Fruit fly (Drosophila melanogaster): ENCODE data around the gene Rbp9.

The Rbp9 gene

DNA sequence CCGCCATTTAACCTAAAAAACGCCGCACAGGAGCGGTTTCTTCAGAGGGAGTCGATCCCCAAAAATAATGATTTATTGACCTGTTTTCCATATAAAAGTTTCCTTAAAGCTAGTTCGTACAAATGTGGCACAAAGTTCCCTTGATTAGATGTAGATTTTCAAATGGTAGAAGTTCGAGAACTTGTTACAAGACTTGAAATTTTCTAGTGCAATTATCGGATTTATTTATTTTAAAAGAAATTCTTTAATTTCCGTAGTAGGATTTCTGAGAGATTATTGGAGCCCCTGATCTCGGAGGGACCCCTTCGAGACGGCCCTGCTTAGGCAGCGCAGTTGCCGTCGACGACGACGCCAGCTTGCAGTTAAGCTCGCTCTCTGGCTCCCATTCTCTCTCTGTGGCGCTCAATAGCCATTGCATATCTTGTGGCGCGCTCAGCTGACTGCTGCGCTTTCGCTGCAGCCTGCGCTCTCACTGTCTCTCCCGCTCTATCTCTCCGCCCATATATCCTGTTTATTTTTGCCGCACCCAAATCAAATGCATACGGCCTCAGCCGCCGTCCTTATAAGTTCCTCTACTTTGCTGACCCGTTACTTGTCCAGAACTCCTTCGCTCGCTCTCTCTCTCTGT is 3.1 kb downstream of the Rbp9 start (continued):
- TF ChIP-seq Sox102F (GFP tag; optimal IDR thresholded peaks at IDR 0.05) (peak; percentile 67), nerfin-1 (tag; optimal IDR thresholded peaks at IDR 0.05) (peak; percentile 42), sisA (GFP tag; IDR thresholded peaks at IDR 0.05) (peak; percentile 67), corto (GFP tag; optimal IDR thresholded peaks at IDR 0.05) (no peak), chif (GFP tag; optimal IDR thresholded peaks at IDR 0.05) (peak in 1 of 2 experiments; percentile 47), CG18262 (tag; optimal IDR thresholded peaks at IDR 0.05) (peak; percentile 78), CG11695 (GFP tag; IDR thresholded peaks at IDR 0.05) (no peak), Abd-B (GFP tag; optimal IDR thresholded peaks at IDR 0.05) (peak; percentile 80), CG10267 (tag; optimal IDR thresholded peaks at IDR 0.05) (peak; percentile 47), CG32767 (GFP tag; IDR thresholded peaks at IDR 0.05) (no peak), gem (tag; optimal IDR thresholded peaks at IDR 0.05) (peak; percentile 69), D (optimal IDR thresholded peaks at IDR 0.05) (no peak), D (GFP tag; optimal IDR thresholded peaks at IDR 0.05) (peak; percentile 71), tgo (GFP tag; IDR thresholded peaks at IDR 0.05) (0 out of 3 replicates have a peak, but pooled peaks have one; percentile 36), ATbp (GFP tag; optimal IDR thresholded peaks at IDR 0.05) (peak; percentile 64), CG2712 (tag; optimal IDR thresholded peaks at IDR 0.05) (peak; percentile 70), pnt (GFP tag; optimal IDR thresholded peaks at IDR 0.05) (peak; percentile 44), Doc2 (GFP tag; IDR thresholded peaks at IDR 0.05) (0 out of 2 replicates have a peak, but pooled peaks have one; percentile 33), kni (GFP tag; optimal IDR thresholded peaks at IDR 0.05) (peak; percentile 12), ems (GFP tag; optimal IDR thresholded peaks at IDR 0.05) (peak; percentile 60), knrl (GFP tag; IDR thresholded peaks at IDR 0.05; ENCODE audit: partially characterized antibody) (peak; percentile 45; the same call in 2 of the 3 replicates), Ada2b (GFP tag; IDR thresholded peaks at IDR 0.05) (0 out of 2 replicates have a peak, but pooled peaks have one; percentile 3), CG10209 (GFP tag; optimal IDR thresholded peaks at IDR 0.05) (peak; percentile 22), CG5180 (GFP tag; optimal IDR thresholded peaks at IDR 0.05) (peak; percentile 22), z (GFP tag; IDR thresholded peaks at IDR 0.05) (no peak), CG9609 (GFP tag; optimal IDR thresholded peaks at IDR 0.05) (no peak), CG34422 (GFP tag; IDR thresholded peaks at IDR 0.05) (0 out of 3 replicates have a peak, but pooled peaks have one; percentile 18), ap (GFP tag; IDR thresholded peaks at IDR 0.05) (0 out of 2 replicates have a peak, but pooled peaks have one; percentile 26), zen2 (GFP tag; IDR thresholded peaks at IDR 0.05; ENCODE audit: partially characterized antibody) (no peak), Atf6 (GFP tag; IDR thresholded peaks at IDR 0.05) (no peak), Ptx1 (GFP tag; IDR thresholded peaks at IDR 0.05) (peak; percentile 58), CG17829 (tag; optimal IDR thresholded peaks at IDR 0.05) (peak; percentile 56), Ssrp (tag; optimal IDR thresholded peaks at IDR 0.05) (peak; percentile 67), CG8359 (GFP tag; optimal IDR thresholded peaks at IDR 0.05; ENCODE audit: borderline replicate concordance) (peak; percentile 11), vvl (GFP tag; IDR thresholded peaks at IDR 0.05) (peak; percentile 51; the same call in 1 of the 2 replicates), Side (GFP tag; optimal IDR thresholded peaks at IDR 0.05) (no peak), danr (GFP tag; IDR thresholded peaks at IDR 0.05) (0 out of 2 replicates have a peak, but pooled peaks have one; percentile 46), repo (GFP tag; optimal IDR thresholded peaks at IDR 0.05) (no peak), bowl (GFP tag; IDR thresholded peaks at IDR 0.05) (no peak), CG12659 (GFP tag; optimal IDR thresholded peaks at IDR 0.05) (peak; percentile 35), CG8924 (tag; optimal IDR thresholded peaks at IDR 0.05) (peak; percentile 16), Adf1 (GFP tag; IDR thresholded peaks at IDR 0.05) (peak; percentile 47; the same call in 1 of the 2 replicates), prd (optimal IDR thresholded peaks at IDR 0.05) (no peak), prd (GFP tag; IDR thresholded peaks at IDR 0.05) (peak; percentile 61; the same call in 2 of the 3 replicates), pum (GFP tag; optimal IDR thresholded peaks at IDR 0.05) (peak; percentile 48), CG13296 (GFP tag; optimal IDR thresholded peaks at IDR 0.05) (no peak), CG8944 (GFP tag; optimal IDR thresholded peaks at IDR 0.05) (peak; percentile 30), CG12391 (tag; optimal IDR thresholded peaks at IDR 0.05) (peak; percentile 37), Opbp (GFP tag; IDR thresholded peaks at IDR 0.05; ENCODE audit: partially characterized antibody) (peak; percentile 15; the same call in 1 of the 3 replicates)

All from whole organism, embryonic.